Worm (Caenorhabditis elegans): ENCODE measurements around the gene pcs-1.

ce11 chrII:11538741-11539140 is 38.8 kb downstream of the pcs-1 start, which contains the start of gene Y62F5A.9:
- TF ChIP-seq unc-62 (GFP tag; optimal IDR thresholded peaks at IDR 0.05) (no peak), nhr-12 (tag; optimal IDR thresholded peaks at IDR 0.05) (no peak), snpc-4 (tag; optimal IDR thresholded peaks at IDR 0.05) (no peak), elt-3 (tag; optimal IDR thresholded peaks at IDR 0.05) (no peak), lin-32 (GFP tag; optimal IDR thresholded peaks at IDR 0.05) (no peak)
